Worm (Caenorhabditis elegans): Measurements from ENCODE around the gene B0524.2.

DNA sequence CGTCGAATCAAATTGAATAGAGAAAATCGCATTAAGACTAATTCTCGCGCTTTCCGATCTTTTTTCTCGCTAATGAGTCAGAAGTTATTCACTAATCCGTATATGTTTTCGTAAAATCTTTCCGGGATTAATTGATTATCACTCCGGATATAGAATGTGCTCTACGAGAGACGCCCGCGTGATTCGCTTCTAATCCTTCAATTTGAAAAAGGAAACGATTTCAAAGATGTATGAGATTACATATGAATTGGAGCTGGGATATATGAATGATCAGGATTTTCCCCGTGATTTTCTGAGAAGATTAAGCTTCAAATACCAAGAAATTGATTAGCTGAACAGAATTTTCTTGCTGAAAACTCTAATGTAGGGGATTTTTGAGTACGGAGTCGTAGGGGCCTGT is 28.7 kb downstream of the B0524.2 start:
- TF ChIP-seq F13H6.1 (tag; optimal IDR thresholded peaks at IDR 0.05) (no peak), sox-4 (tag; optimal IDR thresholded peaks at IDR 0.05) (no peak), pqm-1 (tag; optimal IDR thresholded peaks at IDR 0.05) (no peak), Y22D7AL.16 (tag; optimal IDR thresholded peaks at IDR 0.05) (no peak), nhr-11 (tag; optimal IDR thresholded peaks at IDR 0.05) (no peak), ttx-3 (tag; optimal IDR thresholded peaks at IDR 0.05) (no peak), hlh-13 (GFP tag; optimal IDR thresholded peaks at IDR 0.05) (no peak)

Data from whole organism, late embryonic.